ENCODE assay signal across 1 fruit fly cellular context in genomic region chr2L:16326892-16327291, dm6.
TF ChIP-seq lines count a peak whose summit lies in the region.

TSS of gene CG4278 (plus strand) at chr2L:16327069.

TF ChIP-seq in whole organism, embryonic, 481 proteins besides CTCF, POLR2A, EP300 and RAD21 (continued from another document):
- TF ChIP-seq CG2678 (tag; optimal IDR thresholded peaks at IDR 0.05; lab: Kevin White, UChicago): no peak
- no peak for TF ChIP-seq CG9727 (GFP tag; optimal IDR thresholded peaks at IDR 0.05; lab: Kevin White, UChicago)
- TF ChIP-seq CG12942 (GFP tag; optimal IDR thresholded peaks at IDR 0.05; lab: Kevin White, UChicago): no peak
- TF ChIP-seq sima (GFP tag; optimal IDR thresholded peaks at IDR 0.05; lab: Kevin White, UChicago): no peak
- peak; percentile 44 for TF ChIP-seq pzg (GFP tag; optimal IDR thresholded peaks at IDR 0.05; lab: Kevin White, UChicago)
- TF ChIP-seq ci (GFP tag; IDR thresholded peaks at IDR 0.05; lab: Robert Waterston, UW): no peak
- TF ChIP-seq CG15479 (GFP tag; optimal IDR thresholded peaks at IDR 0.05; lab: Kevin White, UChicago): peak; percentile 51
- TF ChIP-seq salm (tag; optimal IDR thresholded peaks at IDR 0.05; lab: Kevin White, UChicago): no peak
- no peak for TF ChIP-seq Gsc (GFP tag; IDR thresholded peaks at IDR 0.05; lab: Robert Waterston, UW)
- TF ChIP-seq Trl (optimal IDR thresholded peaks at IDR 0.05; lab: Kevin White, UChicago): no peak
- TF ChIP-seq Trl (GFP tag; optimal IDR thresholded peaks at IDR 0.05; lab: Kevin White, UChicago): no peak
- peak; percentile 45 for TF ChIP-seq stwl (tag; optimal IDR thresholded peaks at IDR 0.05; lab: Kevin White, UChicago)
- TF ChIP-seq CG1603 (tag; optimal IDR thresholded peaks at IDR 0.05; lab: Kevin White, UChicago): peak; percentile 42
- peak; percentile 13 for TF ChIP-seq BEAF-32 (GFP tag; optimal IDR thresholded peaks at IDR 0.05; lab: Kevin White, UChicago)
- TF ChIP-seq seq (GFP tag; IDR thresholded peaks at IDR 0.05; lab: Robert Waterston, UW): no peak
- TF ChIP-seq CG15073 (GFP tag; optimal IDR thresholded peaks at IDR 0.05; lab: Kevin White, UChicago): no peak
- peak in 1 of 2 experiments; percentile 55 for TF ChIP-seq tll (GFP tag; optimal IDR thresholded peaks at IDR 0.05; lab: Kevin White, UChicago)
- no peak for TF ChIP-seq aop (GFP tag; IDR thresholded peaks at IDR 0.05; lab: Robert Waterston, UW)
- TF ChIP-seq gcm2 (GFP tag; optimal IDR thresholded peaks at IDR 0.05; lab: Kevin White, UChicago): no peak
- peak; percentile 24 to 90 for TF ChIP-seq crp (GFP tag; optimal IDR thresholded peaks at IDR 0.05; lab: Kevin White, UChicago)
- TF ChIP-seq NFAT (GFP tag; IDR thresholded peaks at IDR 0.05; lab: Robert Waterston, UW): no peak
- no peak for TF ChIP-seq CG9609 (GFP tag; optimal IDR thresholded peaks at IDR 0.05; lab: Kevin White, UChicago)
- TF ChIP-seq Dp (GFP tag; optimal IDR thresholded peaks at IDR 0.05; lab: Kevin White, UChicago): peak; percentile 87
- TF ChIP-seq grn (GFP tag; optimal IDR thresholded peaks at IDR 0.05; lab: Kevin White, UChicago): no peak
- no peak for TF ChIP-seq mam (GFP tag; optimal IDR thresholded peaks at IDR 0.05; lab: Kevin White, UChicago)
- no peak for TF ChIP-seq CG4360 (GFP tag; IDR thresholded peaks at IDR 0.05; lab: Robert Waterston, UW)
- TF ChIP-seq CG10209 (GFP tag; optimal IDR thresholded peaks at IDR 0.05; lab: Kevin White, UChicago): no peak
- no peak for TF ChIP-seq nom (GFP tag; optimal IDR thresholded peaks at IDR 0.05; lab: Kevin White, UChicago)
- TF ChIP-seq jumu (GFP tag; optimal IDR thresholded peaks at IDR 0.05; lab: Kevin White, UChicago): no peak
- TF ChIP-seq CG10267 (tag; optimal IDR thresholded peaks at IDR 0.05; lab: Kevin White, UChicago): peak; percentile 10
- TF ChIP-seq Spps (tag; optimal IDR thresholded peaks at IDR 0.05; lab: Kevin White, UChicago): no peak
- TF ChIP-seq Usf (GFP tag; optimal IDR thresholded peaks at IDR 0.05; lab: Kevin White, UChicago): no peak
- peak; percentile 99 for TF ChIP-seq trem (tag; optimal IDR thresholded peaks at IDR 0.05; lab: Kevin White, UChicago)
- no peak for TF ChIP-seq CG12219 (GFP tag; optimal IDR thresholded peaks at IDR 0.05; lab: Kevin White, UChicago)
- TF ChIP-seq CG11398 (GFP tag; optimal IDR thresholded peaks at IDR 0.05; lab: Kevin White, UChicago): no peak
- no peak for TF ChIP-seq ap (GFP tag; IDR thresholded peaks at IDR 0.05; lab: Robert Waterston, UW)
- no peak for TF ChIP-seq Lhr (GFP tag; optimal IDR thresholded peaks at IDR 0.05; lab: Kevin White, UChicago)
- TF ChIP-seq Atf3 (GFP tag; optimal IDR thresholded peaks at IDR 0.05; lab: Kevin White, UChicago): no peak
- no peak for TF ChIP-seq Ravus (GFP tag; IDR thresholded peaks at IDR 0.05; lab: Robert Waterston, UW)
- no peak for TF ChIP-seq Eip74EF (GFP tag; optimal IDR thresholded peaks at IDR 0.05; lab: Kevin White, UChicago)
- no peak for TF ChIP-seq stc (GFP tag; IDR thresholded peaks at IDR 0.05; lab: Robert Waterston, UW)
- no peak for TF ChIP-seq H2.0 (GFP tag; IDR thresholded peaks at IDR 0.05; lab: Robert Waterston, UW)
- peak; percentile 95 for TF ChIP-seq Elba2 (GFP tag; optimal IDR thresholded peaks at IDR 0.05; lab: Kevin White, UChicago)
- no peak for TF ChIP-seq Nf-YA (GFP tag; IDR thresholded peaks at IDR 0.05; lab: Robert Waterston, UW)
- no peak for TF ChIP-seq shn (GFP tag; optimal IDR thresholded peaks at IDR 0.05; lab: Kevin White, UChicago)
- TF ChIP-seq pfk (GFP tag; optimal IDR thresholded peaks at IDR 0.05; lab: Kevin White, UChicago): no peak
- TF ChIP-seq CG30020 (tag; optimal IDR thresholded peaks at IDR 0.05; lab: Kevin White, UChicago): peak; percentile 0
- TF ChIP-seq CG32772 (GFP tag; IDR thresholded peaks at IDR 0.05; lab: Robert Waterston, UW): no peak
- TF ChIP-seq Sox100B (GFP tag; optimal IDR thresholded peaks at IDR 0.05; lab: Kevin White, UChicago): no peak
- no peak for TF ChIP-seq CG12659 (GFP tag; optimal IDR thresholded peaks at IDR 0.05; lab: Kevin White, UChicago)
- TF ChIP-seq CG11456 (GFP tag; IDR thresholded peaks at IDR 0.05; lab: Robert Waterston, UW): no peak
- TF ChIP-seq CG15601 (tag; optimal IDR thresholded peaks at IDR 0.05; lab: Kevin White, UChicago): no peak
TF ChIP-seq in whole organism, embryonic: peak in this region for 17.
